Fruit fly (Drosophila melanogaster) whole organism, embryonic: ENCODE results near the gene Mtr3.

Experiments used
- Aef1 ChIP-seq: fragments of 200-800 bp; sonication (Bioruptor generic); IDR thresholded peaks from 3 replicates; pipeline ENCODE4 v1.3.6; 2022; ENCODE audit warnings: missing biosample characterization, missing genetic modification characterization
- CG1024 ChIP-seq: fragments of 200-800 bp; sonication (Bioruptor generic); IDR thresholded peaks from 2 replicates; pipeline ENCODE4 v1.3.6; 2022; ENCODE audit warnings: missing biosample characterization, missing genetic modification characterization
- CG11085 ChIP-seq: fragments of 200-800 bp; sonication (Bioruptor generic); IDR thresholded peaks from 2 replicates; pipeline ENCODE4 v1.3.6; 2022; ENCODE audit warnings: missing biosample characterization, missing genetic modification characterization
- CG11456 ChIP-seq: fragments of 200-800 bp; sonication (Bioruptor generic); IDR thresholded peaks from 3 replicates; pipeline ENCODE4 v1.3.6; 2022; ENCODE audit warnings: missing biosample characterization, missing genetic modification characterization
- CG11504 ChIP-seq: fragments of 200-800 bp; sonication (Bioruptor generic); optimal IDR thresholded peaks from 3 replicates; lab custom pipeline; 2019; ENCODE audit warnings: missing biosample characterization, mild to moderate bottlenecking, missing genetic modification characterization, moderate library complexity
- CG12299 ChIP-seq: fragments of 200-800 bp; sonication (Bioruptor generic); optimal IDR thresholded peaks from 2 replicates; lab custom pipeline; 2018; ENCODE audit warnings: missing biosample characterization, mild to moderate bottlenecking, missing genetic modification characterization
- CG2875 ChIP-seq: fragments of 200-800 bp; sonication (Bioruptor generic); optimal IDR thresholded peaks from 2 replicates; lab custom pipeline; 2017; ENCODE audit warnings: missing biosample characterization, mild to moderate bottlenecking, missing genetic modification characterization, missing genetic modification reagents
- CG31388 ChIP-seq: fragments of 200-800 bp; sonication (Bioruptor generic); optimal IDR thresholded peaks from 2 replicates; lab custom pipeline; 2016; ENCODE audit warnings: missing biosample characterization, missing genetic modification characterization
- CG34376 ChIP-seq: fragments of 200-800 bp; sonication (Bioruptor generic); optimal IDR thresholded peaks from 2 replicates; lab custom pipeline; 2018; ENCODE audit warnings: missing biosample characterization, mild to moderate bottlenecking, missing genetic modification characterization
- CG5245 ChIP-seq: fragments of 200-800 bp; sonication (Bioruptor generic); optimal IDR thresholded peaks from 3 replicates; lab custom pipeline; 2016; ENCODE audit warnings: missing biosample characterization, missing genetic modification characterization
- CG6791 ChIP-seq: fragments of 200-800 bp; sonication (Bioruptor generic); IDR thresholded peaks from 3 replicates; pipeline ENCODE4 v1.3.6; 2022; ENCODE audit warnings: missing biosample characterization, missing genetic modification characterization; ENCODE audit not compliant: partially characterized antibody
- CG6813 ChIP-seq: fragments of 200-800 bp; sonication (Bioruptor generic); optimal IDR thresholded peaks from 2 replicates; lab custom pipeline; 2017; ENCODE audit warnings: missing biosample characterization, missing genetic modification characterization, mild to moderate bottlenecking, moderate library complexity, missing genetic modification reagents
- CG6854 ChIP-seq: fragments of 200-800 bp; sonication (Bioruptor generic); optimal IDR thresholded peaks from 3 replicates; lab custom pipeline; 2017; ENCODE audit warnings: missing biosample characterization, mild to moderate bottlenecking, missing genetic modification characterization
- CG8924 ChIP-seq: fragments of 200-800 bp; optimal IDR thresholded peaks from 3 replicates; lab custom pipeline; 2019; ENCODE audit warnings: missing biosample characterization, mild to moderate bottlenecking, missing genetic modification characterization, moderate library complexity
- CG9609 ChIP-seq: fragments of 200-800 bp; sonication (Bioruptor generic); optimal IDR thresholded peaks from 3 replicates; lab custom pipeline; 2016; ENCODE audit warnings: missing biosample characterization, missing genetic modification characterization
- CkIIα-i1 ChIP-seq: fragments of 200-800 bp; sonication (Bioruptor generic); IDR thresholded peaks from 2 replicates; pipeline ENCODE4 v1.3.6; 2022; ENCODE audit warnings: missing biosample characterization, missing genetic modification characterization
- Dll ChIP-seq: fragments of 200-800 bp; sonication (Bioruptor generic); IDR thresholded peaks from 4 replicates; pipeline ENCODE4 v1.3.6; 2022; ENCODE audit warnings: missing biosample characterization, missing genetic modification characterization; ENCODE audit not compliant: partially characterized antibody
- Doc3 ChIP-seq: fragments of 200-800 bp; sonication (Bioruptor generic); IDR thresholded peaks from 3 replicates; pipeline ENCODE4 v1.3.6; 2022; ENCODE audit warnings: missing biosample characterization, missing genetic modification characterization; ENCODE audit not compliant: partially characterized antibody
- Drgx ChIP-seq: fragments of 200-800 bp; sonication (Bioruptor generic); IDR thresholded peaks from 2 replicates; pipeline ENCODE4 v1.3.6; 2022; ENCODE audit warnings: missing biosample characterization, missing genetic modification characterization
- Elba2 ChIP-seq: fragments of 200-800 bp; sonication (Bioruptor generic); optimal IDR thresholded peaks from 3 replicates; lab custom pipeline; 2016; ENCODE audit warnings: missing biosample characterization, missing genetic modification characterization
- GATAe ChIP-seq: fragments of 200-800 bp; sonication (Bioruptor generic); conservative IDR thresholded peaks from 2 replicates; pipeline ENCODE4 v1.3.6; 2022; ENCODE audit warnings: missing biosample characterization, missing genetic modification characterization
- H2.0 ChIP-seq: fragments of 200-800 bp; sonication (Bioruptor generic); IDR thresholded peaks from 2 replicates; pipeline ENCODE4 v1.3.6; 2022; ENCODE audit warnings: missing biosample characterization, missing genetic modification characterization
- HLH4C ChIP-seq: fragments of 200-800 bp; sonication (Bioruptor generic); IDR thresholded peaks from 3 replicates; pipeline ENCODE4 v1.3.6; 2022; ENCODE audit warnings: missing biosample characterization, missing genetic modification characterization; ENCODE audit not compliant: partially characterized antibody
- HmgZ ChIP-seq: fragments of 200-800 bp; sonication (Bioruptor generic); optimal IDR thresholded peaks from 2 replicates; lab custom pipeline; 2018; ENCODE audit warnings: missing biosample characterization, mild to moderate bottlenecking, missing genetic modification characterization
- Lim3 ChIP-seq: fragments of 200-800 bp; sonication (Bioruptor generic); IDR thresholded peaks from 2 replicates; pipeline ENCODE4 v1.3.6; 2022; ENCODE audit warnings: missing biosample characterization, missing genetic modification characterization
- Nf-YA ChIP-seq: fragments of 200-800 bp; sonication (Bioruptor generic); IDR thresholded peaks from 2 replicates; pipeline ENCODE4 v1.3.6; 2022; ENCODE audit warnings: missing biosample characterization, missing genetic modification characterization
- NfI ChIP-seq: fragments of 200-800 bp; sonication (Bioruptor generic); optimal IDR thresholded peaks from 3 replicates; lab custom pipeline; 2018; ENCODE audit warnings: missing biosample characterization, mild to moderate bottlenecking, missing genetic modification characterization, moderate library complexity
- Sox102F ChIP-seq: fragments of 200-800 bp; sonication (Bioruptor generic); optimal IDR thresholded peaks from 2 replicates; lab custom pipeline; 2018; ENCODE audit warnings: missing biosample characterization, mild to moderate bottlenecking, missing genetic modification characterization, moderate library complexity
- Stat92E ChIP-seq, 3 experiments: fragments of >200 bp in 2 of 3; fragments of 200-800 bp in 1 of 3; sonication (Bioruptor generic) in 1 of 3; optimal IDR thresholded peaks; 2 replicates each; lab custom pipeline; 2017 to 2019; ENCODE audit warnings: missing biosample characterization in 3 of 3, missing genetic modification characterization in 3 of 3, mild to moderate bottlenecking in 1 of 3, moderate library complexity in 1 of 3
- Trl ChIP-seq, 3 experiments: fragments of >200 bp in 2 of 3; fragments of 200-800 bp in 1 of 3; sonication (Bioruptor generic) in 1 of 3; optimal IDR thresholded peaks; 2 replicates in 1 of 3; 3 replicates in 2 of 3; lab custom pipeline; 2016 to 2017; ENCODE audit warnings: missing biosample characterization in 1 of 3, missing genetic modification characterization in 1 of 3
- bbx ChIP-seq: fragments of 200-800 bp; sonication (Bioruptor generic); IDR thresholded peaks from 2 replicates; pipeline ENCODE4 v1.3.6; 2022; ENCODE audit warnings: missing biosample characterization, missing genetic modification characterization; ENCODE audit not compliant: partially characterized antibody
- bigmax ChIP-seq: fragments of 200-800 bp; sonication (Bioruptor generic); optimal IDR thresholded peaks from 2 replicates; lab custom pipeline; 2018; ENCODE audit warnings: missing biosample characterization, mild to moderate bottlenecking, missing genetic modification characterization
- cg ChIP-seq: fragments of 200-800 bp; sonication (Bioruptor generic); optimal IDR thresholded peaks from 3 replicates; lab custom pipeline; 2019; ENCODE audit warnings: missing biosample characterization, mild to moderate bottlenecking, missing genetic modification characterization, moderate library complexity
- chm ChIP-seq: fragments of 200-800 bp; sonication (Bioruptor generic); IDR thresholded peaks from 2 replicates; pipeline ENCODE4 v1.3.6; 2022; ENCODE audit warnings: missing biosample characterization, missing genetic modification characterization
- dan ChIP-seq: fragments of 200-800 bp; sonication (Bioruptor generic); IDR thresholded peaks from 2 replicates; pipeline ENCODE4 v1.3.6; 2022; ENCODE audit warnings: missing biosample characterization, missing genetic modification characterization
- ems ChIP-seq: fragments of 200-800 bp; sonication (Bioruptor generic); optimal IDR thresholded peaks from 3 replicates; lab custom pipeline; 2016; ENCODE audit warnings: missing biosample characterization, missing genetic modification characterization
- fu2 ChIP-seq: fragments of 200-800 bp; sonication (Bioruptor generic); optimal IDR thresholded peaks from 2 replicates; lab custom pipeline; 2016; ENCODE audit warnings: missing biosample characterization, missing genetic modification characterization
- gcm2 ChIP-seq: fragments of 200-800 bp; sonication (Bioruptor generic); optimal IDR thresholded peaks from 2 replicates; lab custom pipeline; 2016; ENCODE audit warnings: missing biosample characterization, missing genetic modification characterization
- hbn ChIP-seq: fragments of 200-800 bp; sonication (Bioruptor generic); IDR thresholded peaks from 2 replicates; pipeline ENCODE4 v1.3.6; 2022; ENCODE audit warnings: missing biosample characterization, missing genetic modification characterization; ENCODE audit not compliant: partially characterized antibody
- lmd ChIP-seq: fragments of 200-800 bp; sonication (Bioruptor generic); IDR thresholded peaks from 2 replicates; pipeline ENCODE4 v1.3.6; 2022; ENCODE audit warnings: missing biosample characterization, missing genetic modification characterization
- mirr ChIP-seq: fragments of 200-800 bp; sonication (Bioruptor generic); optimal IDR thresholded peaks from 3 replicates; lab custom pipeline; 2018; ENCODE audit warnings: missing biosample characterization, mild to moderate bottlenecking, missing genetic modification characterization
- mld ChIP-seq: fragments of 200-800 bp; sonication (Bioruptor generic); IDR thresholded peaks from 3 replicates; pipeline ENCODE4 v1.3.6; 2022; ENCODE audit warnings: missing biosample characterization, missing genetic modification characterization; ENCODE audit not compliant: partially characterized antibody
- nmo ChIP-seq: fragments of 200-800 bp; sonication (Bioruptor generic); optimal IDR thresholded peaks from 2 replicates; lab custom pipeline; 2018; ENCODE audit warnings: missing biosample characterization, mild to moderate bottlenecking, missing genetic modification characterization, moderate library complexity
- peb ChIP-seq: fragments of 200-800 bp; sonication (Bioruptor generic); IDR thresholded peaks from 2 replicates; pipeline ENCODE4 v1.3.6; 2022; ENCODE audit warnings: missing biosample characterization, missing genetic modification characterization
- pnt ChIP-seq: fragments of 200-800 bp; sonication (Bioruptor generic); optimal IDR thresholded peaks from 3 replicates; lab custom pipeline; 2016; ENCODE audit warnings: missing biosample characterization, missing genetic modification characterization
- sens-2 ChIP-seq: fragments of 200-800 bp; sonication (Bioruptor generic); IDR thresholded peaks from 2 replicates; pipeline ENCODE4 v1.3.6; 2022; ENCODE audit warnings: missing biosample characterization, missing genetic modification characterization
- stc ChIP-seq: fragments of 200-800 bp; sonication (Bioruptor generic); IDR thresholded peaks from 2 replicates; pipeline ENCODE4 v1.3.6; 2022; ENCODE audit warnings: missing biosample characterization, missing genetic modification characterization
- tgo ChIP-seq: fragments of 200-800 bp; sonication (Bioruptor generic); IDR thresholded peaks from 3 replicates; pipeline ENCODE4 v1.3.6; 2022; ENCODE audit warnings: missing biosample characterization, missing genetic modification characterization
- z ChIP-seq: fragments of 200-800 bp; sonication (Bioruptor generic); IDR thresholded peaks from 3 replicates; pipeline ENCODE4 v1.3.6; 2022; ENCODE audit warnings: missing biosample characterization, missing genetic modification characterization

Gene Mtr3

DNA sequence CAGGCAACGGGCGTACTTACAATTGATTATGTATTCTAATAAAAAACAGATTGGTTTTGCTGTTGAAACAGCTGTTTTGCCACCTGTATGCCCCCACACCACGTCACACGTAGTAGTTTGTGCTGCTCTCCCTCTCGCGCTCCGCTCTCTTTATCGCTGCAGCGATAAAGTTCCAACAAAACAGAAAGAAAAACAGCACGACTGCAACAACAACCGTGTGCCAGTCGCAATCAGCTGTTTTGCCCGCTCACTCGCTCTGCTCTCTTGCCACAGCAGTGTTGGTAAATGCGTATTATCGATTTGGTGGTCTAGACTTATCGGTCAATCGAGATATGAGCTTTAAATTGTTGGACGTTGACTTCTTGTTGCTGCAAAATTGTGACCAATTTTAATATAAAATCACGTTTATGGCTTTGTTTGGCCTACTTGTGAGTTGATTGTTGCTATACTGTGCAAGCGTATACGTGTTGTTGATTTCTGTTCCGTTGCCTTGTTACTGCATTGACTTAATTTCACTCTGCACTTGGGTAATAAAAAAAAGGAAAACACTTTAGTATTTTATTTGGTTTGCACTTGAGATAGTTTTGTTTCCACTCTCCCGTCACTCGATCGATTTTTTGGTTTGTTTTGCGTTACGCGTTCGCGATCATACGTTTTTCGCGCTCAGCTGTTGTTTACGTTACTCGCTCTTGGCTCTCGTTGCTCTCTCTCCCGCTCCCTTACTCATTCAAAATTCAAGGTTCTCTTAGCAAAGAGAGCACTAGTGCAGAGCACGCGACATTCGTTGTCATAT is 16.4 kb downstream of the Mtr3 start (continued):
- TF ChIP-seq CG6813 (no peak), nmo (GFP tag; lab: Kevin White, UChicago) (peak; percentile 28), Aef1 (no peak), CG34376 (GFP tag; lab: Kevin White, UChicago) (no peak), Drgx (no peak; the same call in 1 of the 2 replicates), Nf-YA (GFP tag; lab: Robert Waterston, UW) (no peak), H2.0 (GFP tag; lab: Robert Waterston, UW) (no peak), CG2875 (no peak), CG5245 (GFP tag; lab: Kevin White, UChicago) (no peak), HLH4C (GFP tag; lab: Robert Waterston, UW) (peak; percentile 41; the same call in 1 of the 3 replicates), dan (no peak), fu2 (GFP tag; lab: Kevin White, UChicago) (peak; percentile 15), sens-2 (GFP tag; lab: Robert Waterston, UW) (no peak), CG11504 (tag; lab: Kevin White, UChicago) (no peak), Elba2 (no peak), chm (GFP tag; lab: Robert Waterston, UW) (no peak), CG12299 (tag; lab: Kevin White, UChicago) (no peak), CG11456 (GFP tag; lab: Robert Waterston, UW) (no peak), bigmax (GFP tag; lab: Kevin White, UChicago) (no peak), gcm2 (GFP tag; lab: Kevin White, UChicago) (no peak), cg (GFP tag; lab: Kevin White, UChicago) (no peak), NfI (no peak), CG9609 (GFP tag; lab: Kevin White, UChicago) (peak; percentile 15), Doc3 (no peak), tgo (GFP tag; lab: Robert Waterston, UW) (no peak), pnt (GFP tag; lab: Kevin White, UChicago) (peak; percentile 6), CG11085 (no peak), GATAe (GFP tag; lab: Robert Waterston, UW) (no peak), Sox102F (GFP tag; lab: Kevin White, UChicago) (no peak), hbn (GFP tag; lab: Robert Waterston, UW) (no peak; the same call in 1 of the 2 replicates), HmgZ (peak; percentile 18), CG8924 (tag; lab: Kevin White, UChicago) (no peak), CG31388 (GFP tag; lab: Kevin White, UChicago) (no peak), CG6854 (GFP tag; lab: Kevin White, UChicago) (no peak), z (GFP tag; lab: Robert Waterston, UW) (0 out of 3 replicates have a peak, but pooled peaks have one; percentile 6), Lim3 (no peak), mirr (GFP tag; lab: Kevin White, UChicago) (peak; percentile 1), mld (GFP tag; lab: Robert Waterston, UW) (no peak), peb (GFP tag; lab: Robert Waterston, UW) (no peak), Trl (optimal IDR thresholded peaks at IDR 0.05; lab: Kevin White, UChicago) (peak; percentile 95 to 96), Trl (GFP tag; optimal IDR thresholded peaks at IDR 0.05; lab: Kevin White, UChicago) (peak; percentile 58), CG1024 (GFP tag; lab: Robert Waterston, UW) (no peak), ems (GFP tag; lab: Kevin White, UChicago) (no peak), Stat92E (GFP tag; optimal IDR thresholded peaks at IDR 0.05; lab: Kevin White, UChicago) (no peak), lmd (no peak), CG6791 (GFP tag; lab: Robert Waterston, UW) (peak; percentile 56; the same call in 1 of the 3 replicates), CkIIα-i1 (GFP tag; lab: Robert Waterston, UW) (no peak), stc (GFP tag; lab: Robert Waterston, UW) (no peak), Dll (peak; percentile 37; the same call in 1 of the 4 replicates), bbx (GFP tag; lab: Robert Waterston, UW) (no peak)
